Worm (Caenorhabditis elegans): ENCODE results near the gene F38E1.6.

DNA sequence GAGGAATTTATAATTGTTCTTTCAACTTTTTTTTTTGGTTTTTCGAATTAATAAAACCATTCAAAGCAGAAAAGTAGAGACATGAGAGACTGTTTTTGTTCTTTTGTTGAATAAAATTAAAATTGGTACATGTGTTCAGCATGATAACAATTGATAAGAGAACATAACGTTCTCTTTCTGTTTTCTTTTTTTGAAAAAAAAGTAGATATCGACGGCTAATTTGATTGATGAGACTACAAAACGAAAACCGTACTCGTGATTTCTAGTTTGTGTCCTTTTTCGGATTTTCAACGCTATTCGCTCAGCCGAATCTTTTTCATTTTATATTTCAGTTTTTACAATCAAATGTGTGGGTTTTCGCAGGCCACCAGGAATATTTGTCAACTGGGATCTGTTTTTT lies 14.5 kb upstream of the F38E1.6 start, which contains the start of gene C08D8.1:
- TF ChIP-seq ccch-3 (GFP tag; optimal IDR thresholded peaks at IDR 0.05) = no peak
- TF ChIP-seq mxl-1 (tag; optimal IDR thresholded peaks at IDR 0.05) = no peak
- no peak for TF ChIP-seq hrde-1 (tag; optimal IDR thresholded peaks at IDR 0.05; ENCODE audit: borderline replicate concordance)

Data from whole organism, young adult.